Worm (Caenorhabditis elegans): ENCODE measurements around the gene Y6G8.6.

The Y6G8.6 gene

DNA sequence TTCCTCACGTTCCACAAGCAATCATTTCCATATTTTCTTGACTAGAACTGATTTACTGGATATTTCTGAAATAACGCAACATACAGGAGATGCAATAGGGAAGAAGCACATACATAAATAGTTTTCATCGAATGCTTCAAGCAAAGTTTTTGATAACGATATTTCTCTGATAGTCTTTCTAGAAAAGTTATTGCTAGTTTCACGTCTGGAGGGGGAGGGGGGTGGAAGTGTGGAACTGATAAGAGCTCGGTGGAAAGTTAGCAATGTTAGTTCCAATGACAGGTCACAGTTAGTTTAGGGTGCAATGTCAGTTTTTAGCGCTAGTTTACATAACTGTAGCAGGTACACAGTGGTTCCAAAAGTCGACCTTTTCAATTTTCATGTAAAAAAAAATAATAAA, at the start of gene Y6G8.6:
TSS of gene Y6G8.6 (minus strand) at position 98 of the 400 bp plus-strand sequence.
- TF ChIP-seq him-1 (tag; optimal IDR thresholded peaks at IDR 0.05) (no peak), dao-5 (tag; optimal IDR thresholded peaks at IDR 0.05) (no peak), W03F9.2 (tag; optimal IDR thresholded peaks at IDR 0.05) (no peak)

DNA sequence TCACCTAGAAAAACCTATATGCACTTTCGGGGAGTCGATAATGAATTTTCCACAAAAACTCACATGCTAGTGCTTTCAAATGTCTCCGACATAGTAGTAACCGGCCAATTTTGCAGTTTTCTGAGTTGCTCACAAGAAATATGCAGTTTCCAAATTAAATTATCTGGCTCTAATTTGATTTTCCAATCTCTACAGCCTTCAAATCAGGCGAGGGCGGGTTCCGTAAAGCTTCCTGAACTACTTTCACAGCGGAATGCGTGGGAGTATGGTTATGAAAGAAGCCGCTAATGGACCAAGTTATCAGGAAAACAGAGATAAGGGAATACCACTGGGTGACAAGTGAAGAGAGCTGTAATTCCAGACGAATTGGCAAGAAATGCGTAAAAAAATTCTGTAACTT, 49.2 kb upstream of the Y6G8.6 start, which contains the start of gene F59A1.11:
TSS of gene F59A1.11 (minus strand) at position 101 of the 400 bp plus-strand sequence.
- TF ChIP-seq dao-5 (tag; optimal IDR thresholded peaks at IDR 0.05) (no peak), him-1 (tag; optimal IDR thresholded peaks at IDR 0.05) (no peak), W03F9.2 (tag; optimal IDR thresholded peaks at IDR 0.05) (no peak)

DNA sequence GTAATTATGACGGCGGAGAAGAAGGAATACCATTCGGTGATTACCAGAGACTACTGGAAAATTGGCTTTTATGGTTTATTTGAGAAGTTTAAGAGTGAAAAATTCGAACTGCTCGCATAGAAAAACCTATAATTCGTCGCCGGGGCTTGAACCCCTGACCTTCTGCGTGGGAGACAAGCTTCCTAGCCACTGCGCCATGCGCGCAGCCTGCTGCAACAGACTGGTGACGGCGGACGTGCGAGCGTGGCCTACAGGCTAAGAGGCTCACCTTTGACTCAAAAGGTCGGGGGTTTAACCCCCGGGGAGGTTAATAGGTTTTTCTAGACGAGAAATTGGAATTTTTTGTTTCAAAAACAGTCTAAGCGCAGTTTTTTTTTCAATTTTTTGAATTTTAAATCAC, 47.7 kb upstream of the Y6G8.6 start:
- TF ChIP-seq dao-5 (tag; optimal IDR thresholded peaks at IDR 0.05) (no peak), him-1 (tag; optimal IDR thresholded peaks at IDR 0.05) (no peak), W03F9.2 (tag; optimal IDR thresholded peaks at IDR 0.05) (no peak)

DNA sequence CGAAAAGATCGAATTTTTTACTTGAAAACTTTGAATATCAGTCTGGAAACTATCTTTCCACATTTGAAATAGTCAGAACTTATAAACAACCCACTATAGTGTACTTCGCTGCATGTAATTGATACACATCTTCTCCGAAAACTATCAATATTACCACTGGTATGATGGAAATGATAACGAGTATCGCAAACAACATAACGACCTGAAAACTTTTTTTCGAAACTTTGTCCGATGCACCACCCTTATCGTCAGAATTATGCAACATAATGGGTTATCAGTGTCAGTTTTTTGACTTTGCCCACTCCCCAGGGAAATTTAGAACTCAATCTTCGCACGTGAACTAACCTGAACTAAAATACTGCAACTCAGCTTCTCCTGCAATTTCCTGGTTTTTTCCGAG, 45.6 kb upstream of the Y6G8.6 start:
- TF ChIP-seq dao-5 (tag; optimal IDR thresholded peaks at IDR 0.05) (no peak), him-1 (tag; optimal IDR thresholded peaks at IDR 0.05) (no peak), W03F9.2 (tag; optimal IDR thresholded peaks at IDR 0.05) (no peak)

DNA sequence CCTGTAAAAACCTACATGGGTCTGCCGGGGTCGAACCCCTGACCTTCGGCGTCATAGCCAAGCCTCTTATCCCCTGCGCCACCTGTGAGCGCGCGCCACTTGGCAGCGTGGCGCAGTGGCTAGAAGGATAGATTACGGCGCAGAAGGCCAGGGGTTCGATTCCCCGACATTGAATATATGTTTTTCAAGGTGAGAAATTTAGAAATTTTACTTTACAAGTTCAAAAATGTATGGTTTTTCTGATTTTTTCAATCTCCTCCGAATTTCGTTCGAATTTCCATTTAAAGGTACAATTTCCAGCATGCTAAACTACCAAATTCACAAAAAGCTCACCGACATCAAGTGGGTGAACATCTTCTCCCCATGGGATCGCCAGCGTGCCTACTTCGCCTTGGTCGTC, 43.3 kb upstream of the Y6G8.6 start, which contains the start of gene dgat-2:
TSS of gene dgat-2 (plus strand) at position 301 of the 400 bp plus-strand sequence.
- TF ChIP-seq W03F9.2 (tag; optimal IDR thresholded peaks at IDR 0.05): no peak
- no peak for TF ChIP-seq dao-5 (tag; optimal IDR thresholded peaks at IDR 0.05)
- TF ChIP-seq him-1 (tag; optimal IDR thresholded peaks at IDR 0.05): no peak

DNA sequence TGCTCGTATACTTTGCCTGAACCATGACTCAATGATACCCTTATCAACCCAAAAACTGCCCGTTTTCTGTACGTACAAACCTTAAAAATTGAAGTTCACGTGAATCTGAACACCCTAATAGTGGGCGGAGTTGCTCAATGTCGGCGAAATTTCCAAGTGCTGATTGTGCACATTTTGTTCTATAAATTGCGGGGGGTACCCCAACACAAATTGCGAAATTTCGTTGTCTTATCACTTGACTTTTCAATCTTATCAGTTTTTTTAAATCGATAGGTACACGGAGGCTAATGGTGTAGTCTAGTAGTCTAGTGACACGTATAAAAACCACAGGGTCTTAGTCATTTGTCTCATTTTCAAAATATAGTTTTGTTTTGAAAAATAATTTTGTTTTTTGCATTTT, 42.5 kb upstream of the Y6G8.6 start, which contains the start of gene fbxa-108:
TSS of gene fbxa-108 (minus strand) at position 158 of the 400 bp plus-strand sequence.
- no peak for TF ChIP-seq dao-5 (tag; optimal IDR thresholded peaks at IDR 0.05)
- no peak for TF ChIP-seq him-1 (tag; optimal IDR thresholded peaks at IDR 0.05)
- no peak for TF ChIP-seq W03F9.2 (tag; optimal IDR thresholded peaks at IDR 0.05)

DNA sequence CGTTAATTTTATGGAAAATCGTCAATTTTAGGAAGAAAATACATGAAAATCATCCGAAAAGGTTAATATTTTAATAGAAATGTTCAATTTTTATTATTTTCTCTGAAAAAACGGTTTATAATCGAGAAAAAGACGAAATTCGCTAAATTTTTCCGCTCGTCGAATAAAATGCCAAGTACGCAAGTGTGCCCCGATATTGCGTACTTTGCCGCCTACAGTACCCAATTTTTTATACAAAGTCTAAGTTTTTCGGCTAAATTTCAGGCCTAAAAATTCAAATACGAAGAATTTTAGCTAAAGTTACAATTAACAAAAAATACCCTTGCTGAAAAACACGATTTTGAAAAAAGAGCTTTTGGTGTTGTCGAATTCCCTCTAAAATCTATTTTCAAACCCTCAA, 42.1 kb upstream of the Y6G8.6 start:
- TF ChIP-seq dao-5 (tag; optimal IDR thresholded peaks at IDR 0.05): no peak
- no peak for TF ChIP-seq W03F9.2 (tag; optimal IDR thresholded peaks at IDR 0.05)
- no peak for TF ChIP-seq him-1 (tag; optimal IDR thresholded peaks at IDR 0.05)

DNA sequence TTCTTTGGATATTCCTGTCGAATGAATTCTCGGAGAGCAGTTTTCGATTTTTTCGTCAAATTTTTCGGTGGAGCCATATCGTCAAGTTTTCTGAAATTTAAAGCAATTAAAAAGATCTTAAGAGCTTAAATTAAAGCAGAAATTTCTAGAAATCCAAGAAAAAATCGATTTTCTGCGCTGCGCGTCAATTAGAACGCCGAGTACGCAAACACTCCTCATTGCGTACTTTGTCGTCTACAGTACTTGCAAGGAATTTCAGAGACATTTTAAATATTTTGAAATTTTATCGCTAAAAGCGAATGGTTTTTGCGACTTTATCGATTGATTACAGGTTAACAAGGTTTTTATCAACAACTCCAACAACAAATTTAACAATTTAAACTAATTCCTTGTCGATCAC, 38.5 kb upstream of the Y6G8.6 start:
- no peak for TF ChIP-seq dao-5 (tag; optimal IDR thresholded peaks at IDR 0.05)
- TF ChIP-seq W03F9.2 (tag; optimal IDR thresholded peaks at IDR 0.05): no peak
- TF ChIP-seq him-1 (tag; optimal IDR thresholded peaks at IDR 0.05): no peak

DNA sequence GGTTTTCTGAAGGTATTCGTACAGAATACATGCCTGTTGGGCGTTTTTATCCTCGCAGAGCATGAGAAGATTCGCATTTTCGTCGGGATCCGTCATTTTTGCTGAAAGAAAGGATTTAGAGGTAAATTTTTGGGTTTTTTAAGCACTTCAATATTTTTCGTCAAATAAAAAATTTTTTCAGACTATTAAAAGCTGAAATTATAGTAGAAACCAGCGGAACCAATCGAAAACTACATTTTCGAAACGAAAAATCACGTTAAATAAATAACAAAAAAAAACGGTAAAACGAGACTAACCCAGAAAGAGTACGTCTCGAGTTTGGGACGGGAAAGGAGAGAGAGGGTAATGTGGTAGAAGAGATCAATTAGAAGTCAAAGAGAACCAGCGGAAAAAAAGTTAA, 33.7 kb upstream of the Y6G8.6 start, which contains the start of gene fbxa-192:
TSS of gene fbxa-192 (minus strand) at position 101 of the 400 bp plus-strand sequence.
- TF ChIP-seq him-1 (tag; optimal IDR thresholded peaks at IDR 0.05) (no peak), W03F9.2 (tag; optimal IDR thresholded peaks at IDR 0.05) (no peak), dao-5 (tag; optimal IDR thresholded peaks at IDR 0.05) (no peak)

DNA sequence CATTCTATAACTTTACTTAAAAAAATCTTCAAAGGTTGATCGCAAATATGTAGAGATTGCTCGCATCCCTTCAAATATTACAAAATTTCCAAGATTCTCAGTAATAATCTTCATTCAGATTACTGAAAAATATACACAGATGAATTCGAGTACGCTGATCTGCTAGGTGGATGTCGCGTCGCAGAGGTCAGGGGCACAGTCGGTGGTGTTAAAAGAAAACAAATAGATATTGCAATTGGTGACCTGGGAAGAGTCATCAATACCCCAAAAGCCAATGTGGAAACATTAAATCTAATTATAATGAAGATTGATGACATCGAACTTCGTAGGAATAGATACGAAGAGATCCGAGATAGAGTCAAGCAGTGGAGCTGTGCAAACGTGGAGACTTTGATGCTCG, 11.9 kb upstream of the Y6G8.6 start, which contains the start of gene F57G4.10:
TSS of gene F57G4.10 (plus strand) at position 301 of the 400 bp plus-strand sequence.
- TF ChIP-seq him-1 (tag; optimal IDR thresholded peaks at IDR 0.05) (no peak), dao-5 (tag; optimal IDR thresholded peaks at IDR 0.05) (no peak), W03F9.2 (tag; optimal IDR thresholded peaks at IDR 0.05) (no peak)

DNA sequence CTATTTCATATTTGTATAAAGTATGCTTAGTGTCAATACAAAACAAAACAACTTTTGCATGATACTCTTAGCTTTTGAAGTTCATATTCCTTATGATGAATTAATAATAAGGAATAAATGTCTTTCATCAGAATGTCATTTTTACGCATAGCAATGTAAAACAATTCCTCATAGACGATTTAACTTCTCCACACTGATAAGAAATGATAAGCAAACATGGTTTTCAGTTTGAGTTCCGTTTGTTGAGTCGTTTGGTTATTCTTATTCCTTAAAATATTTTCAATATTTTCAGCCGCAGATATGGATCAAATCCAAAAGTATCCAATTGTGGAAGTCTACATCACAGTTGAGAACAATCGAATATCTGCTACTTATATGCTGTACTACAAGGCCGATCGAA, 8.2 kb upstream of the Y6G8.6 start, which contains the start of gene F57G4.11:
TSS of gene F57G4.11 (plus strand) at position 301 of the 400 bp plus-strand sequence.
- TF ChIP-seq him-1 (tag; optimal IDR thresholded peaks at IDR 0.05) (no peak), dao-5 (tag; optimal IDR thresholded peaks at IDR 0.05) (no peak), W03F9.2 (tag; optimal IDR thresholded peaks at IDR 0.05) (no peak)

DNA sequence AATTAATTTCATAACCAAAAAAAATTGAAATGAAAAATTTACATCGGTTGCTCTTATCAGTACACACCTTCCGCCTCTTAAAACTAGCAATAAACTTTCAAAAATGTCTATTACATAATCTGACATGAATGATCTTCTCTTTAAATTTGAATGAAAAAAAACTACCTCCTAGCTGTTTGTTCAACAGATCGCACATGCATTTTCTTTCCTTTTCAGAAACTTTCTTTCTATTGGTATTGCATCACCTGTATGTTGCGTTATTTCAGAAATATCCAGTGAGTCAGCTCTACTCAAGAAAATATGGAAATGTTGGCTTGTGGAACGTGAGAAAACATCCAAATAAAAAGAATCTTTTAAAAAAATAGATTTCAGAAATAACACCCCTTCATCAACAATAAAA, 6.5 kb upstream of the Y6G8.6 start, which contains the start of gene F57G4.1:
TSS of gene F57G4.1 (plus strand) at position 301 of the 400 bp plus-strand sequence.
- TF ChIP-seq dao-5 (tag; optimal IDR thresholded peaks at IDR 0.05): no peak
- TF ChIP-seq W03F9.2 (tag; optimal IDR thresholded peaks at IDR 0.05): no peak
- no peak for TF ChIP-seq him-1 (tag; optimal IDR thresholded peaks at IDR 0.05)

DNA sequence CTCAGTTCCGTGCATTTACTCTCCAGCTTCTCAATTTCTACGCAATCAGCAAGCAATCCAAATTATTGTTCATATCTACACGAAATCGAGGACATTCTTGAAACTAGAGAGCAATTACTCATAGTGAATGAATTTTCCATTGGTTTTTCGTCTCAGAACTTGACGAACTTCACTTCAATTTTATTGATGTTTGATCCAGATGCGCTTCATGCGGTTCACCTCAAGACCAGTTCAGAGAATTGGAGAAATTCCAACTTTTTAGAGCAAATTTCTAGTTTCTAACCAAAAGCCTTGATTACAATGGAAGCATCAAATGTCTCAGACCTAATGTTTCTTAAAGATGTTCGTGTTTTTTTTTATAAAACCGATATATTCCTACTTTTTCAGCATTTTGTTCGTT, 3.6 kb upstream of the Y6G8.6 start, which contains the start of gene Y6G8.8:
TSS of gene Y6G8.8 (plus strand) at position 301 of the 400 bp plus-strand sequence.
- TF ChIP-seq W03F9.2 (tag; optimal IDR thresholded peaks at IDR 0.05) (no peak), dao-5 (tag; optimal IDR thresholded peaks at IDR 0.05) (no peak), him-1 (tag; optimal IDR thresholded peaks at IDR 0.05) (no peak)

DNA sequence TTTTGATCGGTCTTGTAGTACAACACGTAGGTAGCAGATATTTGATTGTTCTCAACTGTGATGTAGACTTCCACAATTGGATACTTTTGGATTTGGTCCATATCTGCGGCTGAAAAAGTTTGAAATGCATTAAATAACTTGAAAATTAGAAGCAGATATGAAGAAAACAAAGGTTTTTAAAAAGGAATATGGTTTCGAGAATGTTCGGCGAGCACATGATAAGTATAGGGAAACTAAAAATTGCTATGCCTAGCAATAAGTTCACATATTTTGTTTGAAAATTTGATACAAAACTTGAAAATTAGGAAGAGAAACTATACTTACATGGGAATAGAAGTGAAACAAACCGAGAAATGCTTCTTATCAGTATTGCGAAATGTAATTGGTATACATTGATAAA, 1.1 kb downstream of the Y6G8.6 start, which contains the start of gene Y6G8.5:
TSS of gene Y6G8.5 (minus strand) at position 101 of the 400 bp plus-strand sequence.
- TF ChIP-seq W03F9.2 (tag; optimal IDR thresholded peaks at IDR 0.05): no peak
- TF ChIP-seq dao-5 (tag; optimal IDR thresholded peaks at IDR 0.05): no peak
- no peak for TF ChIP-seq him-1 (tag; optimal IDR thresholded peaks at IDR 0.05)

DNA sequence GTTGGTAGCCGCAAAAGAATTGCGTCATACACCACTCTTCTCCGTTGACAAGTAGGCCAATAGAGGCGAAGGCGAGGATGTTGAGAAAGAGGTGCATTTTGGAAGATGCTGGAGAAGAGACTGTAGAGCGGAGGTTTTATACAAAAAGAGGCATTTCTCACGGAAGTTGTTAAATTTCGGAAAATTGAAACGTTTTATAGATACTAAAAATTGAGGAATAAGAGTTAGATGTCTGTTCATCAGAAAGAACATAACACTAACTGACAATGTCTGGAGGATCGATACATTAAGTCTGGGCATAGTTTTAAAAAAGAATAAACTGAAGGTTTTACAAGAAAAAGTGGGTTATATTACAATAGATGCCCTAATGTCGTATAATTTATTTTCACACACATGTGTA, 2.5 kb downstream of the Y6G8.6 start, which contains the start of gene Y6G8.14:
TSS of gene Y6G8.14 (minus strand) at position 101 of the 400 bp plus-strand sequence.
- TF ChIP-seq him-1 (tag; optimal IDR thresholded peaks at IDR 0.05): no peak
- no peak for TF ChIP-seq dao-5 (tag; optimal IDR thresholded peaks at IDR 0.05)
- no peak for TF ChIP-seq W03F9.2 (tag; optimal IDR thresholded peaks at IDR 0.05)
